Worm (Caenorhabditis elegans): ENCODE measurements around the gene clec-125.

Gene clec-125

DNA sequence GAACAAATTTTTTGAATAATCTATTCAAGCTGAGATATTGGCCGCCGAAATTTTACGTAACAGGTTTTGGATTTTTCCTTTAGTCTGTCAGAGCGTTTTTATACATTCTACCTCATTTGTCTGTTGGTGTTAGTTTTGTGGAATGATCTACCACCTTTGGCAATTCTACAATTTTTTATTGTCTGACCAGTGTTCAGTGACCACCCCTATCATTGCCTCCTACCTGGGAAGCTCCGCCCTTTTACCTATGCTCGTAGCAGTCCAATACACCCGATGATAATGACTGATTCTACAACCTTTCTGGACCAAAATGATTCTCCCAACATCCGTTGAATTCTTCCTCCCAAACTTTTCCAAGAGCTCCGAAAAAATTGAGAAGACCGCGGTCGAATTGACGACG, 42.1 kb upstream of the clec-125 start, which contains the start of gene sdz-32:
sdz-32 (plus strand) TSS at position 301 of the 400 bp plus-strand sequence.
- TF ChIP-seq lin-15B (tag; optimal IDR thresholded peaks at IDR 0.05) (no peak), ama-1 (optimal IDR thresholded peaks at IDR 0.05) (no peak), snpc-4 (tag; optimal IDR thresholded peaks at IDR 0.05) (no peak), nhr-76 (tag; optimal IDR thresholded peaks at IDR 0.05) (no peak), daf-12 (tag; optimal IDR thresholded peaks at IDR 0.05) (no peak), elt-3 (tag; optimal IDR thresholded peaks at IDR 0.05) (no peak), nhr-12 (tag; optimal IDR thresholded peaks at IDR 0.05) (no peak), mdl-1 (tag; optimal IDR thresholded peaks at IDR 0.05) (no peak), unc-39 (tag; optimal IDR thresholded peaks at IDR 0.05) (no peak), lsy-12 (tag; optimal IDR thresholded peaks at IDR 0.05) (no peak), nhr-43 (tag; optimal IDR thresholded peaks at IDR 0.05; ENCODE audit: poor library complexity, severe bottlenecking) (no peak), nhr-11 (tag; optimal IDR thresholded peaks at IDR 0.05) (no peak), nhr-77 (tag; optimal IDR thresholded peaks at IDR 0.05) (no peak), eor-1 (tag; optimal IDR thresholded peaks at IDR 0.05) (no peak), ztf-4 (tag; optimal IDR thresholded peaks at IDR 0.05) (no peak), fkh-2 (tag; optimal IDR thresholded peaks at IDR 0.05) (no peak)

DNA sequence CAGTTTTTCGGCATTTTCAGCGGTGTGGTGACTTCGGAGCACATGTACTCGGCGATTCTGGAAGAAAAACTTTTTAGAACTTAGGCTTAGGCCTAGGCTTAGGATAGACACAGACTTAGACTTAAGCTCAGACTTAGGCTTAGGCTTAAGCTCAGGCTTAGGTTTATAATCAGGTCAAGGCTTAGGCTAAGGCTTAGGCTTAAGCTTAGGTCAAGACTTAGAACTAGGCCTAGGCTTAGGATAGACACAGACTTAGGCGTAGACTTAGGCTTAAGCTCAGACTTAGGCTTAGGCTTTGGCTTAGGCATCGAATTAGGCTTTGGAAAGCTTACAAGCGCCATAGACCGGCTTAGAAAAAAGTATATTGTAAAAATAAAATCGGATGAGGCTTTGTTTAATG, 39.3 kb upstream of the clec-125 start:
- TF ChIP-seq ZK546.5 (tag; optimal IDR thresholded peaks at IDR 0.05) (no peak), sea-2 (GFP tag; optimal IDR thresholded peaks at IDR 0.05) (no peak), ceh-9 (tag; optimal IDR thresholded peaks at IDR 0.05) (no peak), ceh-82 (tag; optimal IDR thresholded peaks at IDR 0.05) (no peak), eor-1 (tag; optimal IDR thresholded peaks at IDR 0.05) (no peak), ama-1 (optimal IDR thresholded peaks at IDR 0.05) (no peak), ztf-4 (tag; optimal IDR thresholded peaks at IDR 0.05) (no peak), fos-1 (tag; optimal IDR thresholded peaks at IDR 0.05) (no peak), lin-15B (tag; optimal IDR thresholded peaks at IDR 0.05) (no peak)

DNA sequence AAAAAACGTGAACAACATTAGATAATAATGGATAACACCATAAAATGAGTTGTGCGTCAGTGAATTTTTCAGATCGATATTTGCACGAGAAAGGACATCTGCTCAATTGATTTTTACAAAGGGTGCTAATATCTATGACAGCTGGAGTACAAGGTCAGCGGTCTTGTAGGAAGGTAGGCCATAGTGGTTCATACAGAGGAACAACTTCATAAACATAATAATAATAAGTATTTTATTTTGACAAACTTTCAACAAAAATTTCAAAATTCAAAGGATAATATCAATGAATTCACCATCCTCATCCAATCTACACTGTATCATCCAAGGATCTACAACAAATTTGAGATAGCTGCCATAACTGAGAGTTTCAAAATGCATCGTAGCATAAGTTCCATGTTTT, 38.6 kb upstream of the clec-125 start, which contains the start of gene fbxb-104:
fbxb-104 (minus strand) TSS at position 101 of the 400 bp plus-strand sequence.
- TF ChIP-seq skn-1 (tag; optimal IDR thresholded peaks at IDR 0.05) (no peak), egl-27 (tag; optimal IDR thresholded peaks at IDR 0.05) (no peak), pha-4 (tag; optimal IDR thresholded peaks at IDR 0.05) (no peak), nhr-43 (tag; optimal IDR thresholded peaks at IDR 0.05; ENCODE audit: poor library complexity, severe bottlenecking) (no peak), mml-1 (tag; optimal IDR thresholded peaks at IDR 0.05) (no peak), unc-39 (tag; optimal IDR thresholded peaks at IDR 0.05) (no peak), daf-12 (tag; optimal IDR thresholded peaks at IDR 0.05) (no peak), fos-1 (tag; optimal IDR thresholded peaks at IDR 0.05) (no peak), nhr-77 (tag; optimal IDR thresholded peaks at IDR 0.05) (no peak), lsy-12 (tag; optimal IDR thresholded peaks at IDR 0.05) (no peak), jun-1 (tag; optimal IDR thresholded peaks at IDR 0.05) (no peak), nhr-11 (tag; optimal IDR thresholded peaks at IDR 0.05) (no peak), ceh-82 (tag; optimal IDR thresholded peaks at IDR 0.05) (no peak), snpc-4 (tag; optimal IDR thresholded peaks at IDR 0.05) (no peak)

DNA sequence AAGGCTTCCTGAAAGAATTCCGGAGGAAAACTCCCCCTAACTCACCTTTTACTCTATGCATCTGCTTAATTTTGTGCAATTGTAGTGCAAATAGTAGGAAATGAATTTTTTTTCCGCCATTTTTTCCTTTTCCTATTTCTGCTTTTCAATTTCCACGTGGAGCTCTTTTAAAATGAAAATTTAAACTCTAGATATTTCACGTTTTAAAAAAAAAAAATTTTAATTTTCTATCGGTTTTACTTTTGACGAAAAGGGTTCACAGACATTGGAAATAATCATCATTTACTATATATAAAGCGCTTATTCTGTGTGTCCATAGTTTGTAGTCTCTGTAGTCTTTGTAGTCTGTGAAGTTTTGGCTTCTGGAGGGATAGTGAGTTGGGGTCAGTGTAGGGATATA, 34.2 kb upstream of the clec-125 start, which contains the start of gene Y49F6B.8:
Y49F6B.8 (minus strand) TSS at position 101 of the 400 bp plus-strand sequence.
- TF ChIP-seq nhr-76 (tag; optimal IDR thresholded peaks at IDR 0.05) (no peak), ztf-11 (tag; optimal IDR thresholded peaks at IDR 0.05) (no peak), mdl-1 (tag; optimal IDR thresholded peaks at IDR 0.05) (no peak), fkh-10 (GFP tag; optimal IDR thresholded peaks at IDR 0.05) (no peak), hmg-11 (tag; optimal IDR thresholded peaks at IDR 0.05) (no peak)

DNA sequence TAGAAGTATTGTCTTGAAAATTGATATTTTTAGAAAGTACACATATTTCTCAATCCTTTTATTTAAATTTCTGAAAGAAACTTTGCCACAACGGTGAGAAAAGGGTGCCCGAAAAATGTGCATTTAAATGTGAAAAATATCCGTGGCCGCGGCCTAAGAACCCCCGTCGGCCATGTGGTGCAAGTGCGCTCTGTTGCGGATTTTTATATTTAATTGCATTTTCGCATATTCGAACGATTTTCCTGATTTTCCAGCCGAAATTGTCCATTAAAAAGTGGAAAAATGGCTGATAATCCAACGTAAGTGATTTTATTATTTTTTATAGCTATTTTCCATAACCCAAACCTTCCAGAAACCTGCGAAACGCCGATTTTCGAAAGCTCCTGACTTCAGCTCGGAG, 33.6 kb upstream of the clec-125 start, which contains the start of gene smu-2:
smu-2 (plus strand) TSS at position 178 of the 400 bp plus-strand sequence.
- TF ChIP-seq ceh-9 (tag; optimal IDR thresholded peaks at IDR 0.05) (no peak), ama-1 (optimal IDR thresholded peaks at IDR 0.05) (no peak), fkh-10 (GFP tag; optimal IDR thresholded peaks at IDR 0.05) (peak; percentile 17), nhr-237 (tag; optimal IDR thresholded peaks at IDR 0.05) (no peak), ztf-11 (tag; optimal IDR thresholded peaks at IDR 0.05) (no peak), daf-12 (tag; optimal IDR thresholded peaks at IDR 0.05) (no peak), nhr-23 (tag; optimal IDR thresholded peaks at IDR 0.05) (peak; percentile 17), nhr-25 (tag; optimal IDR thresholded peaks at IDR 0.05) (peak; percentile 20), fos-1 (tag; optimal IDR thresholded peaks at IDR 0.05) (no peak), R02D3.7 (tag; optimal IDR thresholded peaks at IDR 0.05) (peak; percentile 1), ceh-82 (tag; optimal IDR thresholded peaks at IDR 0.05) (no peak), nhr-77 (tag; optimal IDR thresholded peaks at IDR 0.05) (no peak), nhr-11 (tag; optimal IDR thresholded peaks at IDR 0.05) (no peak), ZK546.5 (tag; optimal IDR thresholded peaks at IDR 0.05) (no peak), elt-3 (tag; optimal IDR thresholded peaks at IDR 0.05) (no peak), tbx-2 (tag; optimal IDR thresholded peaks at IDR 0.05) (no peak), egl-5 (tag; optimal IDR thresholded peaks at IDR 0.05) (peak; percentile 69), elt-2 (tag; optimal IDR thresholded peaks at IDR 0.05) (peak; percentile 11), lin-39 (tag; optimal IDR thresholded peaks at IDR 0.05) (peak; percentile 59), lin-15B (tag; optimal IDR thresholded peaks at IDR 0.05) (peak; percentile 91), ceh-28 (tag; optimal IDR thresholded peaks at IDR 0.05) (no peak), nhr-28 (tag; optimal IDR thresholded peaks at IDR 0.05) (no peak), lsy-12 (tag; optimal IDR thresholded peaks at IDR 0.05) (no peak), snpc-4 (tag; optimal IDR thresholded peaks at IDR 0.05) (peak; percentile 55), nfya-1 (tag; optimal IDR thresholded peaks at IDR 0.05; ENCODE audit: insufficient read depth) (peak; percentile 55)
